Fruit fly (Drosophila melanogaster): Measurements from ENCODE around the gene CG32462.

DNA sequence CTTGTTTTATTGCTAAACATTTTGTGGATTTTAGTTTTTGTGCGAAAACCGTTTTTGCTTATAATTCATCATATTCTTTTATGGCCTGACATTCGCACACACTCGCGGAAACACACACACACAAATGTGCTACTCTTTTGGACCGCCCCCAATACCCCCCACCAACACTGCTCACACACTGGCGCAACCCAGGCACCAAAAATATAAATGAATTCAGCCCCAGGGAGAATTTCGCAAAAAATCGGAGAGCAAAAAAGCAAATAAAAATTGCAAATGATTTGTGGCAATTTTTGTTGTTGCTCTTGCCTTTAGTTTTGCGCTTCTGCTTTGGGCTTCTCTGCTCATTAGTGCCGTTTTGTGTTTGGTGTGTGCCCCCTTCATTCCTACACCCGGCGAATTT, 30.1 kb downstream of the CG32462 start:
- no peak for TF ChIP-seq h (optimal IDR thresholded peaks at IDR 0.05)
- no peak for TF ChIP-seq insv (optimal IDR thresholded peaks at IDR 0.05)
- no peak for TF ChIP-seq ttk (optimal IDR thresholded peaks at IDR 0.05)
- no peak for TF ChIP-seq psq (optimal IDR thresholded peaks at IDR 0.05)
- no peak for TF ChIP-seq Myc (optimal IDR thresholded peaks at IDR 0.05)
